Worm (Caenorhabditis elegans): Measurements from ENCODE around the gene Y47D3A.31.

DNA sequence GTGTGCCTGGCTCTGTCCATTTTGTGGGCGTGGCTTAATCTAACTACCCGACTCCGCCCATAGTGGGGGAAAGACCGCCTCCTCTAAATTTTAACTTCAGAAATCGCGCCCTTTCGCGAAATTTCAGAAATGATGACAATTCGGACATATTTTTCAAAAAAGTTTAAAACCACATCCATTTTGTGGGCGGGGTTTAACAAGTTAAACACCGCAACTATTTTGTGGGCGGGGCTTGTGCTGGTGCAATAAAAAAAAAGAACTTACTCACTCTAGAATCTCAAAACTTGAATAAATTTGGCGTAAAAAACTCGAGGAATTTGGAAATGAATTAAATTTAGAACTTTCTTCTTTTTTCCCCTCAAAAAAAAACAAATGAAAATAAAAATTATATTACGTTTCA lies 13.5 kb upstream of the Y47D3A.31 start:
- TF ChIP-seq nhr-28 (tag; optimal IDR thresholded peaks at IDR 0.05) (no peak), mab-5 (tag; optimal IDR thresholded peaks at IDR 0.05) (no peak), ceh-39 (tag; optimal IDR thresholded peaks at IDR 0.05) (no peak), unc-39 (tag; optimal IDR thresholded peaks at IDR 0.05) (no peak), pha-4 (tag; optimal IDR thresholded peaks at IDR 0.05) (no peak), unc-62 (GFP tag; optimal IDR thresholded peaks at IDR 0.05) (no peak), elt-3 (tag; optimal IDR thresholded peaks at IDR 0.05) (no peak), drap-1 (GFP tag; optimal IDR thresholded peaks at IDR 0.05) (no peak), ztf-11 (tag; optimal IDR thresholded peaks at IDR 0.05) (no peak)
